Fruit fly (Drosophila melanogaster) whole organism, prepupa: ENCODE data around the gene CG5412.

Source experiments
- CG10631 ChIP-seq: fragments of 200-800 bp; sonication (Bioruptor generic); optimal IDR thresholded peaks from 2 replicates; lab custom pipeline; 2016; ENCODE audit warnings: missing biosample characterization, missing genetic modification characterization
- CG10669 ChIP-seq: fragments of 200-800 bp; sonication (Bioruptor generic); optimal IDR thresholded peaks from 3 replicates; lab custom pipeline; 2018; ENCODE audit warnings: missing biosample characterization, mild to moderate bottlenecking, missing genetic modification characterization, moderate library complexity
- CG11294 ChIP-seq: fragments of 200-800 bp; sonication (Bioruptor generic); IDR thresholded peaks from 2 replicates; pipeline ENCODE4 v1.3.6; 2022; ENCODE audit warnings: missing biosample characterization, missing genetic modification characterization
- CG11762 ChIP-seq: fragments of 200-800 bp; sonication (Bioruptor generic); optimal IDR thresholded peaks from 3 replicates; lab custom pipeline; 2016; ENCODE audit warnings: missing biosample characterization, missing genetic modification characterization; ENCODE audit not compliant: insufficient read depth
- CG11902 ChIP-seq: fragments of 200-800 bp; sonication (Bioruptor generic); optimal IDR thresholded peaks from 3 replicates; lab custom pipeline; 2016; ENCODE audit warnings: missing biosample characterization, missing genetic modification characterization
- CG15336 ChIP-seq: fragments of 200-800 bp; sonication (Bioruptor generic); IDR thresholded peaks from 2 replicates; pipeline ENCODE4 v1.3.6; 2022; ENCODE audit warnings: missing biosample characterization, missing genetic modification characterization
- CG1621 ChIP-seq: fragments of 200-800 bp; sonication (Bioruptor generic); optimal IDR thresholded peaks from 3 replicates; lab custom pipeline; 2018; ENCODE audit warnings: missing biosample characterization, mild to moderate bottlenecking, missing genetic modification characterization
- CG16779 ChIP-seq: fragments of 200-800 bp; sonication (Bioruptor generic); optimal IDR thresholded peaks from 3 replicates; lab custom pipeline; 2017; ENCODE audit warnings: missing biosample characterization, mild to moderate bottlenecking, missing genetic modification characterization
- CG3032 ChIP-seq: fragments of 200-800 bp; optimal IDR thresholded peaks from 2 replicates; lab custom pipeline; 2019; ENCODE audit warnings: missing biosample characterization, mild to moderate bottlenecking, missing genetic modification characterization, moderate library complexity
- CG31627 ChIP-seq: fragments of 200-800 bp; sonication (Bioruptor generic); optimal IDR thresholded peaks from 3 replicates; lab custom pipeline; 2016; ENCODE audit warnings: missing biosample characterization, missing genetic modification characterization
- CG32006 ChIP-seq: fragments of 200-800 bp; sonication (Bioruptor generic); optimal IDR thresholded peaks from 3 replicates; lab custom pipeline; 2017; ENCODE audit warnings: missing biosample characterization, mild to moderate bottlenecking, missing genetic modification characterization
- CG34406 ChIP-seq: fragments of 200-800 bp; sonication (Bioruptor generic); optimal IDR thresholded peaks from 3 replicates; lab custom pipeline; 2016; ENCODE audit warnings: missing biosample characterization, missing genetic modification characterization
- CG3919 ChIP-seq: fragments of 200-800 bp; sonication (Bioruptor generic); optimal IDR thresholded peaks from 3 replicates; lab custom pipeline; 2016; ENCODE audit warnings: missing biosample characterization, missing genetic modification characterization
- CG6276 ChIP-seq: fragments of 200-800 bp; sonication (Bioruptor generic); optimal IDR thresholded peaks from 2 replicates; lab custom pipeline; 2017; ENCODE audit warnings: missing biosample characterization, mild to moderate bottlenecking, missing genetic modification characterization
- CG6792 ChIP-seq: fragments of 200-800 bp; sonication (Bioruptor generic); optimal IDR thresholded peaks from 3 replicates; lab custom pipeline; 2016; ENCODE audit warnings: missing biosample characterization, missing genetic modification characterization
- CG6808 ChIP-seq: fragments of 200-800 bp; sonication (Bioruptor generic); optimal IDR thresholded peaks from 3 replicates; lab custom pipeline; 2017; ENCODE audit warnings: missing biosample characterization, missing genetic modification characterization, mild to moderate bottlenecking, moderate library complexity, missing genetic modification reagents
- CG7368 ChIP-seq: fragments of 200-800 bp; sonication (Bioruptor generic); optimal IDR thresholded peaks from 3 replicates; lab custom pipeline; 2016; ENCODE audit warnings: missing biosample characterization, missing genetic modification characterization
- CG8119 ChIP-seq: fragments of 200-800 bp; sonication (Bioruptor generic); IDR thresholded peaks from 3 replicates; pipeline ENCODE4 v1.3.6; 2022; ENCODE audit warnings: missing biosample characterization, missing genetic modification characterization
- CG8319 ChIP-seq: fragments of 200-800 bp; sonication (Bioruptor generic); optimal IDR thresholded peaks from 3 replicates; lab custom pipeline; 2016; ENCODE audit warnings: missing biosample characterization, missing genetic modification characterization
- CG8632 ChIP-seq: fragments of 200-800 bp; sonication (Bioruptor generic); optimal IDR thresholded peaks from 3 replicates; lab custom pipeline; 2016; ENCODE audit warnings: missing biosample characterization, missing genetic modification characterization
- Eip75B ChIP-seq: fragments of 200-800 bp; sonication (Bioruptor generic); optimal IDR thresholded peaks from 3 replicates; lab custom pipeline; 2016; ENCODE audit warnings: missing biosample characterization, missing genetic modification characterization
- Eip78C ChIP-seq: fragments of 200-800 bp; sonication (Bioruptor generic); peaks from one replicate; lab custom pipeline; 2016; ENCODE audit warnings: missing biosample characterization, missing genetic modification characterization
- Ets21C ChIP-seq: fragments of 200-800 bp; sonication (Bioruptor generic); optimal IDR thresholded peaks from 3 replicates; lab custom pipeline; 2016; ENCODE audit warnings: missing biosample characterization, missing genetic modification characterization
- Ets96B ChIP-seq: fragments of 200-800 bp; optimal IDR thresholded peaks from 2 replicates; lab custom pipeline; 2019; ENCODE audit warnings: missing biosample characterization, mild to moderate bottlenecking, missing genetic modification characterization, moderate library complexity
- Gug ChIP-seq: fragments of 200-800 bp; sonication (Bioruptor generic); IDR thresholded peaks from 2 replicates; pipeline ENCODE4 v1.3.6; 2022; ENCODE audit warnings: missing biosample characterization, missing genetic modification characterization
- Hr4 ChIP-seq: fragments of 200-800 bp; sonication (Bioruptor generic); optimal IDR thresholded peaks from 3 replicates; lab custom pipeline; 2016; ENCODE audit warnings: missing biosample characterization, missing genetic modification characterization
- Lpt ChIP-seq: fragments of 200-800 bp; sonication (Bioruptor generic); optimal IDR thresholded peaks from 3 replicates; lab custom pipeline; 2016; ENCODE audit warnings: missing biosample characterization, missing genetic modification characterization
- Met ChIP-seq: fragments of 200-800 bp; sonication (Bioruptor generic); optimal IDR thresholded peaks from 3 replicates; lab custom pipeline; 2016; ENCODE audit warnings: missing biosample characterization, missing genetic modification characterization
- OdsH ChIP-seq: fragments of 200-800 bp; sonication (Bioruptor generic); optimal IDR thresholded peaks from 3 replicates; lab custom pipeline; 2016; ENCODE audit warnings: missing biosample characterization, missing genetic modification characterization
- Smox ChIP-seq: fragments of 200-800 bp; sonication (Bioruptor generic); optimal IDR thresholded peaks from 3 replicates; lab custom pipeline; 2016; ENCODE audit warnings: missing biosample characterization, missing genetic modification characterization
- Sox102F ChIP-seq: fragments of 200-800 bp; sonication (Bioruptor generic); optimal IDR thresholded peaks from 2 replicates; lab custom pipeline; 2016; ENCODE audit warnings: missing biosample characterization, mild to moderate bottlenecking, missing genetic modification characterization
- Sox15 ChIP-seq: fragments of 200-800 bp; sonication (Bioruptor generic); optimal IDR thresholded peaks from 3 replicates; lab custom pipeline; 2016; ENCODE audit warnings: missing biosample characterization, missing genetic modification characterization
- achi ChIP-seq: fragments of 200-800 bp; sonication (Bioruptor generic); optimal IDR thresholded peaks from 3 replicates; lab custom pipeline; 2016; ENCODE audit warnings: missing biosample characterization, missing genetic modification characterization
- acj6 ChIP-seq: fragments of 200-800 bp; sonication (Bioruptor generic); optimal IDR thresholded peaks from 3 replicates; lab custom pipeline; 2016; ENCODE audit warnings: missing biosample characterization, missing genetic modification characterization
- cyc ChIP-seq: fragments of 200-800 bp; sonication (Bioruptor generic); optimal IDR thresholded peaks from 3 replicates; lab custom pipeline; 2016; ENCODE audit warnings: missing biosample characterization, missing genetic modification characterization
- dac ChIP-seq: fragments of 200-800 bp; sonication (Bioruptor generic); optimal IDR thresholded peaks from 2 replicates; lab custom pipeline; 2017; ENCODE audit warnings: missing biosample characterization, mild to moderate bottlenecking, missing genetic modification characterization
- eg ChIP-seq: fragments of 200-800 bp; sonication (Bioruptor generic); IDR thresholded peaks from 3 replicates; pipeline ENCODE4 v1.3.6; 2022; ENCODE audit warnings: missing biosample characterization, missing genetic modification characterization
- esn ChIP-seq: fragments of 200-800 bp; sonication (Bioruptor generic); optimal IDR thresholded peaks from 2 replicates; lab custom pipeline; 2016; ENCODE audit warnings: missing biosample characterization, mild to moderate bottlenecking, missing genetic modification characterization, moderate library complexity
- fd59A ChIP-seq: fragments of 200-800 bp; sonication (Bioruptor generic); optimal IDR thresholded peaks from 2 replicates; lab custom pipeline; 2017; ENCODE audit warnings: missing biosample characterization, mild to moderate bottlenecking, missing genetic modification characterization, missing genetic modification reagents
- fkh ChIP-seq: fragments of 200-800 bp; sonication (Bioruptor generic); optimal IDR thresholded peaks from 3 replicates; lab custom pipeline; 2017; ENCODE audit warnings: missing biosample characterization, mild to moderate bottlenecking, missing genetic modification characterization, moderate library complexity
- net ChIP-seq: fragments of 200-800 bp; sonication (Bioruptor generic); optimal IDR thresholded peaks from 3 replicates; lab custom pipeline; 2016; ENCODE audit warnings: missing biosample characterization, missing genetic modification characterization
- pdm3 ChIP-seq: fragments of 200-800 bp; sonication (Bioruptor generic); optimal IDR thresholded peaks from 3 replicates; lab custom pipeline; 2016; ENCODE audit warnings: missing biosample characterization, missing genetic modification characterization
- spab ChIP-seq: fragments of 200-800 bp; sonication (Bioruptor generic); optimal IDR thresholded peaks from 2 replicates; lab custom pipeline; 2017; ENCODE audit warnings: missing biosample characterization, mild to moderate bottlenecking, missing genetic modification characterization, missing genetic modification reagents
- ss ChIP-seq, 2 experiments: fragments of 200-800 bp; sonication (Bioruptor generic); optimal IDR thresholded peaks; 2 replicates in 1 of 2; 3 replicates in 1 of 2; lab custom pipeline; 2017 to 2018; ENCODE audit warnings: mild to moderate bottlenecking in 2 of 2, missing biosample characterization in 2 of 2, missing genetic modification characterization in 2 of 2, moderate library complexity in 1 of 2
- svp ChIP-seq: fragments of 200-800 bp; sonication (Bioruptor generic); peaks from one replicate; lab custom pipeline; 2016; ENCODE audit warnings: missing biosample characterization, missing genetic modification characterization
- topi ChIP-seq: fragments of 200-800 bp; sonication (Bioruptor generic); optimal IDR thresholded peaks from 3 replicates; lab custom pipeline; 2016; ENCODE audit warnings: missing biosample characterization, missing genetic modification characterization

The CG5412 gene

DNA sequence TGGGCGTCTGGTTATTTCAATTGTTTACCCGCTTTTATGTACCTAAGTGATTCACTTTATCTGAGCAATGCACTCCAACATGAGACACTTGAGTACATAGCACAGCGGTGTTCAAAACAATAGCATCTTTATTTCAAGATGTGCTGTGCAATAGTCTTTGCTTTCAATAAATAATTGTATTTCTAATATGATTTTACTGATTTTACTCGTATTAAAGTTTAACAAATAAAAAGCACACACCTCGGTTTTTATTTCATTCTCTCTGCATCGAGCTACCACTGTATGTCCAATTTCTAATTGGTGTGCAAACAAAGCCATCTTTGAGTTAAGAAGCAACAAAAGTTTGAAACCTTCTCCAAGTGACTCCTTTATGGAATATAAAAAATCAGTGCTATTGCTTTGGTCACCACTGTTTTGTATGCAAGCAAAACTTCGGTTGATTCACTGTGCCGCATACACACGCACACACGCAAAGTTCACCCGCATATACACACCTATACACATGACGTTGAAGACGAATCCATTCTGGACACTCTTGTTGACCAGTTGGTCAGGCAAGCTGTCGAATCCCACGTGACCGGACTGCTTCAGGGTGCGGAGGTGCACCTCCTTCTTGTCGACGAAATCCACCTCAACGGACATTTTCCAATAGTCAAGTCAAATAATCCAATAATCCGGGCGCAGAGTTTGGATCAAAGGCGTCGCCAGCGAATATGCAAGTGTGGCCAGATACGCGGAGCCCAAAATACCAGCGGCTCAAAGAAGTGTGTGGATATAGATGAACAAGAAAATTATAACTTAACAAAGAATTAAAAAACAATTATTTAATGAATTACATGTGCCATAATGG is 11.0 kb downstream of the CG5412 start, which contains the start of gene Septin2 (continued):
- TF ChIP-seq Gug (GFP tag; lab: Robert Waterston, UW): peak; percentile 75
- peak; percentile 92 for TF ChIP-seq CG34406 (GFP tag; lab: Kevin White, UChicago)
- peak; percentile 96 for TF ChIP-seq topi (GFP tag; lab: Kevin White, UChicago)
- peak; percentile 95 for TF ChIP-seq CG11762 (GFP tag; lab: Kevin White, UChicago)
- TF ChIP-seq ss (GFP tag; optimal IDR thresholded peaks at IDR 0.05; lab: Kevin White, UChicago): peak; percentile 82 to 88
- TF ChIP-seq CG3919 (GFP tag; lab: Kevin White, UChicago): peak; percentile 94
- TF ChIP-seq CG32006 (GFP tag; lab: Kevin White, UChicago): peak; percentile 97
- peak; percentile 94 for TF ChIP-seq net (GFP tag; lab: Kevin White, UChicago)
- peak; percentile 91 for TF ChIP-seq CG7368 (GFP tag; lab: Kevin White, UChicago)
- TF ChIP-seq CG8319 (GFP tag; lab: Kevin White, UChicago): peak; percentile 92
- peak; percentile 85 for TF ChIP-seq CG11902 (GFP tag; lab: Kevin White, UChicago)
- peak; percentile 94 for TF ChIP-seq CG8632 (GFP tag; lab: Kevin White, UChicago)
- peak; percentile 82 for TF ChIP-seq dac (GFP tag; lab: Kevin White, UChicago)
- TF ChIP-seq CG10631 (GFP tag; lab: Kevin White, UChicago): peak; percentile 90

- TF ChIP-seq CG8319 (GFP tag; lab: Kevin White, UChicago): peak; percentile 54
- TF ChIP-seq svp (GFP tag; lab: Kevin White, UChicago): peak; percentile 81
- TF ChIP-seq fd59A (GFP tag; lab: Kevin White, UChicago): no peak
- peak; percentile 58 for TF ChIP-seq acj6 (GFP tag; lab: Kevin White, UChicago)
- peak; percentile 77 for TF ChIP-seq Eip78C (GFP tag; lab: Kevin White, UChicago)
- TF ChIP-seq esn: peak; percentile 60
- TF ChIP-seq CG3919 (GFP tag; lab: Kevin White, UChicago): peak; percentile 52
- peak; percentile 58; the same call in 1 of the 3 replicates for TF ChIP-seq CG8119 (GFP tag; lab: Robert Waterston, UW)
- TF ChIP-seq topi (GFP tag; lab: Kevin White, UChicago): peak; percentile 45
- peak; percentile 35 for TF ChIP-seq CG7368 (GFP tag; lab: Kevin White, UChicago)
- peak; percentile 54 for TF ChIP-seq OdsH (GFP tag; lab: Kevin White, UChicago)
- TF ChIP-seq CG11294 (GFP tag; lab: Robert Waterston, UW): peak; percentile 8; the same call in 1 of the 2 replicates
- peak; percentile 41 for TF ChIP-seq CG10669
- peak; percentile 46 for TF ChIP-seq CG11902 (GFP tag; lab: Kevin White, UChicago)
- no peak for TF ChIP-seq CG16779 (tag; lab: Kevin White, UChicago)
- peak; percentile 44 for TF ChIP-seq CG34406 (GFP tag; lab: Kevin White, UChicago)
- peak; percentile 56 for TF ChIP-seq achi (GFP tag; lab: Kevin White, UChicago)
- peak; percentile 49; the same call in 1 of the 3 replicates for TF ChIP-seq eg (GFP tag; lab: Robert Waterston, UW)
- peak; percentile 28 for TF ChIP-seq CG3032 (tag; lab: Kevin White, UChicago)
- no peak for TF ChIP-seq spab (GFP tag; lab: Kevin White, UChicago)
- peak; percentile 36; the same call in 1 of the 2 replicates for TF ChIP-seq Gug (GFP tag; lab: Robert Waterston, UW)
- TF ChIP-seq Ets21C (GFP tag; lab: Kevin White, UChicago): peak; percentile 0
- no peak for TF ChIP-seq dac (GFP tag; lab: Kevin White, UChicago)
- TF ChIP-seq cyc (GFP tag; lab: Kevin White, UChicago): peak; percentile 31
- TF ChIP-seq CG31627 (GFP tag; lab: Kevin White, UChicago): peak; percentile 43
- TF ChIP-seq CG8632 (GFP tag; lab: Kevin White, UChicago): peak; percentile 29
- peak; percentile 34 for TF ChIP-seq CG32006 (GFP tag; lab: Kevin White, UChicago)
- TF ChIP-seq CG1621: no peak
- peak; percentile 20 for TF ChIP-seq Sox102F (GFP tag; lab: Kevin White, UChicago)
- peak; percentile 40 for TF ChIP-seq Eip75B (GFP tag; lab: Kevin White, UChicago)
- peak; percentile 34; the same call in 1 of the 2 replicates for TF ChIP-seq CG15336 (GFP tag; lab: Robert Waterston, UW)
- TF ChIP-seq Sox15 (GFP tag; lab: Kevin White, UChicago): peak; percentile 40
- TF ChIP-seq Ets96B (tag; lab: Kevin White, UChicago): no peak
- peak; percentile 55 for TF ChIP-seq pdm3
- TF ChIP-seq Hr4 (GFP tag; lab: Kevin White, UChicago): peak; percentile 59
- TF ChIP-seq Lpt: peak; percentile 35
- TF ChIP-seq fkh (GFP tag; lab: Kevin White, UChicago): peak; percentile 13
- TF ChIP-seq Met (GFP tag; lab: Kevin White, UChicago): peak; percentile 55
- no peak for TF ChIP-seq CG6276 (GFP tag; lab: Kevin White, UChicago)
- peak; percentile 6 for TF ChIP-seq CG6792 (GFP tag; lab: Kevin White, UChicago)
- TF ChIP-seq CG6808: peak; percentile 41
- TF ChIP-seq Smox (GFP tag; lab: Kevin White, UChicago): peak; percentile 53
- TF ChIP-seq CG10631 (GFP tag; lab: Kevin White, UChicago): peak; percentile 48
These were observed 11.6 kb downstream of the CG5412 start, which contains the start of gene Srp72 for dm6 chr3R:20588480-20588785. Gene Srp72, plus strand, starts transcription at chr3R:20588711.
